Fruit fly (Drosophila melanogaster): ENCODE measurements around the gene CG3021.

CG3021 gene

dm6 chrX:1033066-1033465, 6.5 kb downstream of the CG3021 start (continued):
- TF ChIP-seq fu2 (GFP tag; optimal IDR thresholded peaks at IDR 0.05): no peak
- peak; percentile 59; the same call in 1 of the 2 replicates for TF ChIP-seq CG3847 (GFP tag; IDR thresholded peaks at IDR 0.05)
- TF ChIP-seq sc (optimal IDR thresholded peaks at IDR 0.05): no peak
- no peak for TF ChIP-seq sc (GFP tag; optimal IDR thresholded peaks at IDR 0.05)
- TF ChIP-seq tup (GFP tag; optimal IDR thresholded peaks at IDR 0.05): no peak
- no peak for TF ChIP-seq Hr39 (optimal IDR thresholded peaks at IDR 0.05)
- TF ChIP-seq danr (GFP tag; IDR thresholded peaks at IDR 0.05): no peak
- peak; percentile 21 for TF ChIP-seq CG2120 (GFP tag; optimal IDR thresholded peaks at IDR 0.05)
- peak; percentile 16 for TF ChIP-seq CG11504 (tag; optimal IDR thresholded peaks at IDR 0.05)
- no peak for TF ChIP-seq chif (GFP tag; optimal IDR thresholded peaks at IDR 0.05)
- TF ChIP-seq CG4282 (GFP tag; optimal IDR thresholded peaks at IDR 0.05): no peak
- peak; percentile 99 for TF ChIP-seq chinmo (GFP tag; IDR thresholded peaks at IDR 0.05; ENCODE audit: partially characterized antibody)
- no peak for TF ChIP-seq Oli (tag; optimal IDR thresholded peaks at IDR 0.05)
- peak; percentile 99 for TF ChIP-seq CG7963 (GFP tag; IDR thresholded peaks at IDR 0.05; ENCODE audit: partially characterized antibody)
- TF ChIP-seq CG4328 (GFP tag; optimal IDR thresholded peaks at IDR 0.05): no peak
- TF ChIP-seq CG6254 (GFP tag; optimal IDR thresholded peaks at IDR 0.05): no peak
- TF ChIP-seq kah (GFP tag; optimal IDR thresholded peaks at IDR 0.05): no peak
- peak; percentile 89 for TF ChIP-seq Dp (GFP tag; optimal IDR thresholded peaks at IDR 0.05)
- TF ChIP-seq Drgx (GFP tag; IDR thresholded peaks at IDR 0.05): no peak
- TF ChIP-seq CG4404 (GFP tag; IDR thresholded peaks at IDR 0.05): no peak
- no peak for TF ChIP-seq Hr3 (GFP tag; optimal IDR thresholded peaks at IDR 0.05)
- peak; percentile 45 for TF ChIP-seq nmo (GFP tag; optimal IDR thresholded peaks at IDR 0.05)
- TF ChIP-seq chn (GFP tag; optimal IDR thresholded peaks at IDR 0.05): no peak
- TF ChIP-seq CG14860 (GFP tag; IDR thresholded peaks at IDR 0.05; ENCODE audit: partially characterized antibody): peak; percentile 93
- TF ChIP-seq Deaf1 (tag; optimal IDR thresholded peaks at IDR 0.05): no peak
- peak; percentile 97 for TF ChIP-seq CG2129 (GFP tag; IDR thresholded peaks at IDR 0.05; ENCODE audit: partially characterized antibody)

DNA sequence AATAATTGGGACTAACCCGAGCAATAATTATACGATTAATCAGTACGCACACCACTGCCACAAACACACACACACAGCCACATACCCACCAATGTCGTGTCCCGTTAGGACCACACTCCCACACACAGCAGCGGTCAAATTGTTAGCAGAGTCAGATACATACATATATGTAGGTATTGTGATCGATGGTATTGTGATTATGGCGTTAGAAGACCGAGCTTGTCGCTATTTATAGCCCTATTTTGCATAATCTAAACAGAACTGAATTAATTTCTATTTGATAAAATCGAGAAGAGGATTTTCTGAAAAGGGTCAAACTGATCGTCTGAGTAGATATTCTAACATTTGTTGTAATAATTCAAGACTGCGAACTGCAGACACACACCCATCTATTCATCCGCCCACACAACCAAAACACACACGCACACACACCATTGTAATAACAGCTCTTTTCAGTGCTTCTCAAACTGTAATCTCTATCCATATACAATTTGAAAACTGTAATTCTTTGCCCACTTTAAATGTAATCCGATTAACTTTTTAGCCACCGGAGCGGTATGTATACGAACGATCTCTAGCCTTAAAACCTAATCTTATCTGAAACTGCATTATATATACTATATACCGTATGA, 14.9 kb downstream of the CG3021 start:
- TF ChIP-seq sr (GFP tag; IDR thresholded peaks at IDR 0.05) (peak; percentile 80), unpg (GFP tag; optimal IDR thresholded peaks at IDR 0.05) (peak; percentile 1), CG1603 (tag; optimal IDR thresholded peaks at IDR 0.05) (peak; percentile 1), Dll (GFP tag; IDR thresholded peaks at IDR 0.05; ENCODE audit: partially characterized antibody) (0 out of 4 replicates have a peak, but pooled peaks have one; percentile 2), CG17328 (GFP tag; IDR thresholded peaks at IDR 0.05) (no peak), bsh (GFP tag; optimal IDR thresholded peaks at IDR 0.05) (peak in 1 of 2 experiments; percentile 18), cad (GFP tag; optimal IDR thresholded peaks at IDR 0.05) (peak; percentile 55), knrl (GFP tag; IDR thresholded peaks at IDR 0.05; ENCODE audit: partially characterized antibody) (no peak), CG11696 (GFP tag; IDR thresholded peaks at IDR 0.05) (peak; percentile 84), lab (GFP tag; optimal IDR thresholded peaks at IDR 0.05) (peak; percentile 24), cg (GFP tag; optimal IDR thresholded peaks at IDR 0.05) (peak; percentile 83), Hr51 (GFP tag; optimal IDR thresholded peaks at IDR 0.05) (peak in 1 of 2 experiments; percentile 18), grau (tag; optimal IDR thresholded peaks at IDR 0.05) (peak; percentile 11), CG15269 (tag; optimal IDR thresholded peaks at IDR 0.05) (peak; percentile 7), CG42726 (GFP tag; IDR thresholded peaks at IDR 0.05; ENCODE audit: partially characterized antibody) (no peak), CG6654 (GFP tag; optimal IDR thresholded peaks at IDR 0.05) (peak; percentile 96), CG10147 (GFP tag; optimal IDR thresholded peaks at IDR 0.05) (no peak), CG18262 (tag; optimal IDR thresholded peaks at IDR 0.05) (peak; percentile 24), Meics (GFP tag; optimal IDR thresholded peaks at IDR 0.05) (peak; percentile 12), CG6854 (GFP tag; optimal IDR thresholded peaks at IDR 0.05) (peak; percentile 14), Dip2 (GFP tag; IDR thresholded peaks at IDR 0.05) (no peak), CoRest (tag; optimal IDR thresholded peaks at IDR 0.05) (peak; percentile 13), CG7839 (tag; optimal IDR thresholded peaks at IDR 0.05) (peak; percentile 14), CG18599 (GFP tag; optimal IDR thresholded peaks at IDR 0.05) (peak; percentile 48)
